Fruit fly (Drosophila melanogaster): ENCODE data around the gene Octbeta1R.

Octbeta1R gene

DNA sequence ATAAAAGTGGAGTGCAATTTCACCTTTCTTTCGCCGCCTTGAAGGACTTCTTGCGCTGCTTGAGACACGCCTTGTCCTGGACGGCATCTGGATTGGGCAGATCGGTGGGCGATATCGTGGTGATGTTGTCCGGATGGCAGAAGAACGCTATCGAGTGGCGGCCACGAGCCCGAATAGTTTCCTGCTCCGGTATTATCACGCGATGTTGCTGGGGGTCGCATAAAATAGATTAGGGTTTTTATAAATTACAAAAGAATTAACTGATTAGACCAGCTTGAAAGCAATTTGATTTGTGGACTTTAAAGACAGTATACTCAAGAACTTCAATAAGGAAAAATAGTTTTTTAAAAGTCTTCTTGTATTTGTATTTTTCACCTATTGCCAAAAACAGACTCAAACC lies 23.5 kb downstream of the Octbeta1R start:
- TF ChIP-seq rib (GFP tag; IDR thresholded peaks at IDR 0.05): no peak
- no peak for TF ChIP-seq ap (GFP tag; IDR thresholded peaks at IDR 0.05)
- no peak for TF ChIP-seq Abd-B (GFP tag; optimal IDR thresholded peaks at IDR 0.05)
- no peak for TF ChIP-seq Kr (GFP tag; optimal IDR thresholded peaks at IDR 0.05)
- TF ChIP-seq Med (GFP tag): peak; percentile 9
- no peak for TF ChIP-seq Fer2 (tag; optimal IDR thresholded peaks at IDR 0.05)
- TF ChIP-seq Elba2 (GFP tag; optimal IDR thresholded peaks at IDR 0.05): no peak
- no peak for TF ChIP-seq Hey (tag; optimal IDR thresholded peaks at IDR 0.05)
- no peak for TF ChIP-seq ewg (GFP tag; optimal IDR thresholded peaks at IDR 0.05)
- TF ChIP-seq sqz (GFP tag; optimal IDR thresholded peaks at IDR 0.05): no peak
- TF ChIP-seq CG7987 (GFP tag; optimal IDR thresholded peaks at IDR 0.05): no peak
- TF ChIP-seq corto (GFP tag; optimal IDR thresholded peaks at IDR 0.05): no peak
- no peak for TF ChIP-seq CG4707 (GFP tag; optimal IDR thresholded peaks at IDR 0.05)
- no peak for TF ChIP-seq CG2120 (GFP tag; optimal IDR thresholded peaks at IDR 0.05)
- no peak for TF ChIP-seq CG6654 (GFP tag; optimal IDR thresholded peaks at IDR 0.05)
- TF ChIP-seq CG6854 (GFP tag; optimal IDR thresholded peaks at IDR 0.05): peak; percentile 8
- TF ChIP-seq Adf1 (GFP tag; IDR thresholded peaks at IDR 0.05): no peak
- TF ChIP-seq HmgZ (tag; optimal IDR thresholded peaks at IDR 0.05): no peak
- no peak for TF ChIP-seq Tbp (GFP tag; optimal IDR thresholded peaks at IDR 0.05)
- TF ChIP-seq CG8388 (GFP tag; optimal IDR thresholded peaks at IDR 0.05): no peak
- TF ChIP-seq Poxn (GFP tag; IDR thresholded peaks at IDR 0.05): no peak
- peak; percentile 92 for TF ChIP-seq sug (tag; optimal IDR thresholded peaks at IDR 0.05)
- no peak for TF ChIP-seq CG11696 (GFP tag; IDR thresholded peaks at IDR 0.05)
- TF ChIP-seq Sin3A (optimal IDR thresholded peaks at IDR 0.05): no peak
- no peak for TF ChIP-seq klu (GFP tag; IDR thresholded peaks at IDR 0.05)
- TF ChIP-seq dysf (GFP tag; IDR thresholded peaks at IDR 0.05): 0 out of 3 replicates have a peak, but pooled peaks have one; percentile 13
- no peak for TF ChIP-seq stwl (tag; optimal IDR thresholded peaks at IDR 0.05)
- no peak for TF ChIP-seq CkIIα-i1 (GFP tag; IDR thresholded peaks at IDR 0.05)
- TF ChIP-seq exex (tag; optimal IDR thresholded peaks at IDR 0.05): peak; percentile 86
- no peak for TF ChIP-seq CG9609 (GFP tag; optimal IDR thresholded peaks at IDR 0.05)
- no peak for TF ChIP-seq Doc2 (GFP tag; IDR thresholded peaks at IDR 0.05)
- TF ChIP-seq bowl (GFP tag; IDR thresholded peaks at IDR 0.05): no peak
- no peak for TF ChIP-seq Antp (GFP tag; optimal IDR thresholded peaks at IDR 0.05)
- TF ChIP-seq B-H1 (GFP tag; IDR thresholded peaks at IDR 0.05): no peak
- TF ChIP-seq cas (GFP tag; IDR thresholded peaks at IDR 0.05): no peak
- TF ChIP-seq sens (GFP tag): peak; percentile 47
- no peak for TF ChIP-seq CG11398 (GFP tag; optimal IDR thresholded peaks at IDR 0.05)
- TF ChIP-seq pho (GFP tag; optimal IDR thresholded peaks at IDR 0.05): no peak
- TF ChIP-seq CG1792 (GFP tag; optimal IDR thresholded peaks at IDR 0.05): no peak
- no peak for TF ChIP-seq Hmr (GFP tag; optimal IDR thresholded peaks at IDR 0.05)
- TF ChIP-seq tgo (GFP tag; IDR thresholded peaks at IDR 0.05): no peak
- peak; percentile 11 for TF ChIP-seq cwo (GFP tag; optimal IDR thresholded peaks at IDR 0.05)

dm6 chr3R:22522042-22522441 lies 25.0 kb downstream of the Octbeta1R start:
- TF ChIP-seq sug (tag; optimal IDR thresholded peaks at IDR 0.05): peak; percentile 63
- TF ChIP-seq Hey (tag; optimal IDR thresholded peaks at IDR 0.05): peak; percentile 4
- peak; percentile 86 for TF ChIP-seq exex (tag; optimal IDR thresholded peaks at IDR 0.05)
- TF ChIP-seq cwo (GFP tag; optimal IDR thresholded peaks at IDR 0.05): peak; percentile 46
- TF ChIP-seq Med (GFP tag): peak; percentile 68
- TF ChIP-seq CG15011 (GFP tag; optimal IDR thresholded peaks at IDR 0.05): no peak
- TF ChIP-seq Rfx (GFP tag; IDR thresholded peaks at IDR 0.05): 0 out of 2 replicates have a peak, but pooled peaks have one; percentile 7
- no peak for TF ChIP-seq zfh2 (GFP tag; optimal IDR thresholded peaks at IDR 0.05)
- peak; percentile 7 for TF ChIP-seq CG34376 (GFP tag; optimal IDR thresholded peaks at IDR 0.05)
